Fruit fly (Drosophila melanogaster): ENCODE measurements around the gene CG43813.

- TF ChIP-seq Sin3A (optimal IDR thresholded peaks at IDR 0.05) (no peak), psq (optimal IDR thresholded peaks at IDR 0.05) (no peak), insv (optimal IDR thresholded peaks at IDR 0.05) (no peak), h (optimal IDR thresholded peaks at IDR 0.05) (no peak)
These were observed 20.0 kb upstream of the CG43813 start for dm6 chr2L:12364090-12364489.

All from Kc167 (cell line).